Worm (Caenorhabditis elegans): ENCODE results near the gene bca-1.

Gene bca-1

DNA sequence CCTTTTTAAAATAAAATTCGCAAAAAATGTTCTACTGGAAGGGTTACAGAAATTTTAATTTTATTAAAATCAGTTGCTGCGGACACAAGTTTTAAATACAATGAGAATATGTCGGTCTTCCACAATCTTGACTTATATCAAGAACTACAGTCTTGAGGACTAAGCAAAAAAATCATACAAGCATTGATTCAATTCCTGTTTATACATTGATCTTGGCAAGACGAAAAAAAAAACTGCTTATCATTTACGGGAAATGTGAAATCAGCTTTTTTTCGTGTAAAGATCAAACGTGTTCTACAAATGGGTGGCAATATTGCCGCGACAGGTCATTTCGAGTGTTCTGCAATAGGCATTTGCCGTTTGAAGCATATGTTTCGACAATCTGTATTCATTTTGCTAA, 19.8 kb downstream of the bca-1 start, which contains the start of gene T13C5.2:
T13C5.2 (plus strand) TSS at position 301 of the 400 bp plus-strand sequence.
- TF ChIP-seq ceh-18 (tag; optimal IDR thresholded peaks at IDR 0.05) (no peak), K02D7.2 (tag; optimal IDR thresholded peaks at IDR 0.05) (no peak), zip-5 (tag; optimal IDR thresholded peaks at IDR 0.05) (no peak), elt-2 (tag; optimal IDR thresholded peaks at IDR 0.05) (no peak), ceh-14 (tag; optimal IDR thresholded peaks at IDR 0.05) (no peak), ztf-16 (tag; optimal IDR thresholded peaks at IDR 0.05) (no peak), lin-11 (tag; optimal IDR thresholded peaks at IDR 0.05) (no peak), ceh-19 (GFP tag; optimal IDR thresholded peaks at IDR 0.05) (no peak), ceh-31 (tag; optimal IDR thresholded peaks at IDR 0.05) (no peak), pros-1 (tag; optimal IDR thresholded peaks at IDR 0.05) (no peak), eyg-1 (tag; optimal IDR thresholded peaks at IDR 0.05) (no peak)

DNA sequence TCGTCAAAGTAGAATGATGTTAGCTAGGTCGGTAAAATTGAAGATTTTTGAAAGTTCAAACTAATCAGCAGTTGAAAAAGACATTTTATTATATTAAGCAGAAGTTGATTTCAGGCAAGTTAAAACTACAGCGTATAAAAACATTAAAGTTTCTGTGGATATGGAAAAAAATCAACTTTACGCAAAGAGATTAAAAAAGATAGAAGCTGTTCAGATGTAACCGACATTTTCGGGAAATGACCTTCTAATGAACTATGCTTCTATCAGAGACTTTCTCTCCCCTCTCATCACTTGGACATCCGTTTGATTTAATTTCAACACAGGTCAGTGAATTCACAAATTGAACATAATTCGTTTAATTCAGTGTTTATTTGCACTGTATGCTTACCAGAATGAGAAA, 24.3 kb downstream of the bca-1 start, which contains the start of gene T13C5.7:
T13C5.7 (plus strand) TSS at position 301 of the 400 bp plus-strand sequence.
- TF ChIP-seq pha-4 (tag; optimal IDR thresholded peaks at IDR 0.05) (no peak), T23F11.4 (GFP tag; optimal IDR thresholded peaks at IDR 0.05) (no peak), ceh-30 (tag; optimal IDR thresholded peaks at IDR 0.05) (no peak), ceh-48 (tag; optimal IDR thresholded peaks at IDR 0.05) (no peak), ceh-24 (tag; optimal IDR thresholded peaks at IDR 0.05) (no peak), dmd-4 (tag; optimal IDR thresholded peaks at IDR 0.05; ENCODE audit: borderline replicate concordance) (no peak)

DNA sequence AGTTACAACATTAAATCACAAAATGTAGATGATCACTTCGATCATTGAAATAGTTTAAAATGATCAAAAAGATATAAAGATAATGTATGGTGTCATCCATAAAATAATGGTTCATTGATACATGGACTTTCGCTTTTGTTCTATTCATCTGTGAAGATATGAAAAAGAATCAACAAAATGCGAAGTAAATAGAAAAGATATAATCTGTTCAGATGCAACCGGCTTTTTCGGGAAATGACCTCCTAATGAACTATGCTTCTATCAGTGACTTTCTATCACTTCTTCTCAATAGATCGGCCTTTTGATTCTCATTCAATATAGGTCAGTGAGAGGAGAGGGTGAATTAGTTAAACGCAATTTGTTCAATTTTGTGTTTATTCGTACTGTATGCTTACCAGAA, 25.6 kb downstream of the bca-1 start:
- TF ChIP-seq K09A11.1 (tag; optimal IDR thresholded peaks at IDR 0.05; ENCODE audit: insufficient read depth), result no peak
- TF ChIP-seq ceh-19 (GFP tag; optimal IDR thresholded peaks at IDR 0.05), result no peak
- no peak for TF ChIP-seq hlh-15 (tag; optimal IDR thresholded peaks at IDR 0.05)
- no peak for TF ChIP-seq ceh-18 (tag; optimal IDR thresholded peaks at IDR 0.05)
- TF ChIP-seq ceh-45 (GFP tag; IDR thresholded peaks at IDR 0.05), result no peak
- TF ChIP-seq ahr-1 (tag; optimal IDR thresholded peaks at IDR 0.05), result no peak

DNA sequence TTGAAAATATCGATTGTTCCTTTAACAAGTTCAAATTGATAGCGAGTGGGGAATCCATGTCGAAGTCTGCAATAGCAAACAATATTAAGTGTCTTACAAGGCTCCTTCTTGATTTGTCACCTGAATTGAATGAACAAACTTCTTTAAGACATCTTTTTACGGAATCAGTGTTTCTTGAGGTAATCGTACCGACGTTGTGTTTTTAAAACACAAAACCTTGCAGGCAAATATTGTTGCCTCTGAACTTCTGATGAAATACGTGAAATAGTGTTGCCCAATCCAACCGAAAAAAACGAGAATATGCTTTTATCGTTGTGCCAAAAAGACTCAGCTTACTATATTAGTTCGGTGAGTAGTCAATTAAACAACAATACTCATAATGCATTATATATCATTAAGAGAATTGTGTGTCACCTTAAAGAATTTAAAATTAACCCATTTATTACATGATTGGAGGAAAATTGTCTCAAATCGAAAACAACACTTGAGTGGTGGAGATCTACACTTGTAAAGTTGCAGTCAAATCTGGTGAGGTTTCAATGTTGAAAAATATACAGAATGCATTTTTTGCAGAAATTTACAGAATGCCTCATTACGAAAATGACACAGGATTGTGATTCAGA, 26.5 kb downstream of the bca-1 start, which contains the start of the genes T25B2.4 and T13C5.3:
T25B2.4 (plus strand) TSS at position 301 of the 623 bp plus-strand sequence.
T13C5.3 (plus strand) TSS at position 573 of the 623 bp plus-strand sequence.
- TF ChIP-seq ceh-45 (GFP tag; IDR thresholded peaks at IDR 0.05) (no peak), unc-42 (tag; optimal IDR thresholded peaks at IDR 0.05) (no peak), ceh-30 (tag; optimal IDR thresholded peaks at IDR 0.05) (no peak), nhr-11 (tag; optimal IDR thresholded peaks at IDR 0.05) (no peak)

DNA sequence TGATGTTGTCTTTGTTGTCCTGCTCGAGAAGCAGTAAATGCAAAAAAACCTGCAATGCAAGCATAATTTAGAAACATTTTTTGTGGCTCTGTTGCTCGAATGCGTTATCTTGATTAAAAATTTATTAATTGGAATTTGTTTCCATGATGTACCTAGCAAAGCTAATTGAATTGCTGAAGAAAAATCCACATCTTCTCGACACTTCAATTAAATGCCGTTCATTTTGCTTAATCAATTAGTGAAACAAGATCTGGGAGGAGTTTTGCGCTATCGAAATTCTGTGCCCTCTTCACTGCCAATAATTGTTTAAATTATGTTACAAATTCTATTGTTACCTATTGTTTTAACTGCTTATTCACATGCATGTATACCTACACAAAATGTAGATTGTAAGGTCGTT, 28.7 kb downstream of the bca-1 start, which contains the start of gene T25B2.3:
T25B2.3 (plus strand) TSS at position 301 of the 400 bp plus-strand sequence.
- TF ChIP-seq nhr-232 (tag; optimal IDR thresholded peaks at IDR 0.05) (no peak), tbx-7 (tag; optimal IDR thresholded peaks at IDR 0.05) (no peak), dve-1 (tag; optimal IDR thresholded peaks at IDR 0.05) (no peak), ceh-24 (tag; optimal IDR thresholded peaks at IDR 0.05) (no peak), sdc-2 (tag; optimal IDR thresholded peaks at IDR 0.05) (no peak), ref-2 (tag; optimal IDR thresholded peaks at IDR 0.05) (no peak), hlh-8 (tag; optimal IDR thresholded peaks at IDR 0.05) (no peak), ama-1 (optimal IDR thresholded peaks at IDR 0.05) (no peak), unc-55 (GFP tag; optimal IDR thresholded peaks at IDR 0.05) (no peak)

DNA sequence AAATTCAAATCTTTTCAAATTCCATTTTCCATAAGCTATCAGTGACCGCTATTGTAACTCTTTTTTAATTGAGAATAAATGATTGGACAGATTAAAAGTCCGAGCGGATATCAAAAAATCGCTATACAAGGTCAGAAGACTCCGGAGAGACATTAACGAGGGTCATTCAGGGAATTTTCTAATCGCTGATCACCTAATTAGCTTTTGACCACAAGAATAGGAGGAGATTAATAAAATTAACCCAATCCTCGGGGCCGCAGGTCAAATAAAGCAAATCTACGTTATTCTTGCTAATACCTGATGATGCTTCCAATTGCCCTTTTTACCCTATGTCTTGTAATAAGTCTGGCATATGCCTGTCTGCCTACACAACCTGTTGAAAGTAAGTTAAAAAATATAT, 30.9 kb downstream of the bca-1 start, which contains the start of gene T25B2.1:
T25B2.1 (plus strand) TSS at position 301 of the 400 bp plus-strand sequence.
- TF ChIP-seq unc-86 (tag; optimal IDR thresholded peaks at IDR 0.05), result no peak
- TF ChIP-seq zip-5 (tag; optimal IDR thresholded peaks at IDR 0.05), result no peak
- no peak for TF ChIP-seq syd-9 (tag; optimal IDR thresholded peaks at IDR 0.05)

All from whole organism, late embryonic.